Fruit fly (Drosophila melanogaster) whole organism, embryonic: ENCODE data around the gene Pax.

Source experiments
- Antp ChIP-seq: fragments of 200-800 bp; sonication (Bioruptor generic); optimal IDR thresholded peaks from 3 replicates; lab custom pipeline; 2016; ENCODE audit warnings: missing biosample characterization, missing genetic modification characterization
- B-H2 ChIP-seq: fragments of 200-800 bp; sonication (Bioruptor generic); optimal IDR thresholded peaks from 2 replicates; lab custom pipeline; 2018; ENCODE audit warnings: missing biosample characterization, mild to moderate bottlenecking, missing genetic modification characterization
- Bdp1 ChIP-seq: fragments of 200-800 bp; sonication (Bioruptor generic); optimal IDR thresholded peaks from 3 replicates; lab custom pipeline; 2016; ENCODE audit warnings: missing biosample characterization, missing genetic modification characterization
- Bteb2 ChIP-seq: fragments of 200-800 bp; sonication (Bioruptor generic); optimal IDR thresholded peaks from 2 replicates; lab custom pipeline; 2016; ENCODE audit warnings: missing biosample characterization, missing genetic modification characterization
- CG10267 ChIP-seq: fragments of 200-800 bp; sonication (Bioruptor generic); optimal IDR thresholded peaks from 2 replicates; lab custom pipeline; 2018; ENCODE audit warnings: missing biosample characterization, mild to moderate bottlenecking, missing genetic modification characterization, moderate library complexity
- CG12769 ChIP-seq: fragments of 200-800 bp; sonication (Bioruptor generic); optimal IDR thresholded peaks from 2 replicates; lab custom pipeline; 2019; ENCODE audit warnings: missing biosample characterization, mild to moderate bottlenecking, missing genetic modification characterization, moderate library complexity
- CG13123 ChIP-seq: fragments of 200-800 bp; sonication (Bioruptor generic); optimal IDR thresholded peaks from 2 replicates; lab custom pipeline; 2016; ENCODE audit warnings: missing biosample characterization, missing genetic modification characterization
- CG15073 ChIP-seq: fragments of 200-800 bp; sonication (Bioruptor generic); optimal IDR thresholded peaks from 2 replicates; lab custom pipeline; 2016; ENCODE audit warnings: missing biosample characterization, missing genetic modification characterization
- CG15696 ChIP-seq: fragments of 200-800 bp; sonication (Bioruptor generic); optimal IDR thresholded peaks from 2 replicates; lab custom pipeline; 2019; ENCODE audit warnings: missing biosample characterization, mild to moderate bottlenecking, missing genetic modification characterization, moderate library complexity
- CG17186 ChIP-seq: fragments of 200-800 bp; sonication (Bioruptor generic); optimal IDR thresholded peaks from 3 replicates; lab custom pipeline; 2017; ENCODE audit warnings: missing biosample characterization, missing genetic modification reagents, missing genetic modification characterization
- CG17359 ChIP-seq: fragments of 200-800 bp; sonication (Bioruptor generic); optimal IDR thresholded peaks from 3 replicates; lab custom pipeline; 2018; ENCODE audit warnings: missing biosample characterization, mild to moderate bottlenecking, missing genetic modification characterization, moderate library complexity
- CG2678 ChIP-seq: fragments of 200-800 bp; sonication (Bioruptor generic); optimal IDR thresholded peaks from 3 replicates; lab custom pipeline; 2019; ENCODE audit warnings: missing biosample characterization, mild to moderate bottlenecking, missing genetic modification characterization, moderate library complexity
- CG3065 ChIP-seq: fragments of 200-800 bp; sonication (Bioruptor generic); optimal IDR thresholded peaks from 2 replicates; lab custom pipeline; 2016; ENCODE audit warnings: missing biosample characterization, missing genetic modification characterization
- CG31224 ChIP-seq: fragments of 200-800 bp; sonication (Bioruptor generic); IDR thresholded peaks from 2 replicates; pipeline ENCODE4 v1.3.6; 2022; ENCODE audit warnings: missing biosample characterization, missing genetic modification characterization
- CG4820 ChIP-seq: fragments of 200-800 bp; sonication (Bioruptor generic); optimal IDR thresholded peaks from 3 replicates; lab custom pipeline; 2016; ENCODE audit warnings: missing biosample characterization, missing genetic modification characterization
- CG7556 ChIP-seq: fragments of 200-800 bp; sonication (Bioruptor generic); optimal IDR thresholded peaks from 2 replicates; lab custom pipeline; 2017; ENCODE audit warnings: missing biosample characterization, mild to moderate bottlenecking, missing genetic modification characterization
- CG7963 ChIP-seq: fragments of 200-800 bp; sonication (Bioruptor generic); IDR thresholded peaks from 3 replicates; pipeline ENCODE4 v1.3.6; 2022; ENCODE audit warnings: missing biosample characterization, missing genetic modification characterization; ENCODE audit not compliant: partially characterized antibody
- CG8089 ChIP-seq: fragments of 200-800 bp; sonication (Bioruptor generic); optimal IDR thresholded peaks from 3 replicates; lab custom pipeline; 2016; ENCODE audit warnings: missing biosample characterization, missing genetic modification characterization
- CG9797 ChIP-seq: fragments of 200-800 bp; sonication (Bioruptor generic); optimal IDR thresholded peaks from 3 replicates; lab custom pipeline; 2018; ENCODE audit warnings: missing biosample characterization, mild to moderate bottlenecking, missing genetic modification characterization
- Dip3 ChIP-seq: fragments of 200-800 bp; sonication (Bioruptor generic); optimal IDR thresholded peaks from 3 replicates; lab custom pipeline; 2016; ENCODE audit warnings: missing biosample characterization, missing genetic modification characterization
- Dll ChIP-seq: fragments of 200-800 bp; sonication (Bioruptor generic); IDR thresholded peaks from 4 replicates; pipeline ENCODE4 v1.3.6; 2022; ENCODE audit warnings: missing biosample characterization, missing genetic modification characterization; ENCODE audit not compliant: partially characterized antibody
- Fer2 ChIP-seq: fragments of 200-800 bp; sonication (Bioruptor generic); optimal IDR thresholded peaks from 2 replicates; lab custom pipeline; 2018; ENCODE audit warnings: missing biosample characterization, mild to moderate bottlenecking, missing genetic modification characterization, moderate library complexity
- Gug ChIP-seq: fragments of 200-800 bp; sonication (Bioruptor generic); IDR thresholded peaks from 4 replicates; pipeline ENCODE4 v1.3.6; 2022; ENCODE audit warnings: missing biosample characterization, missing genetic modification characterization
- Hand ChIP-seq: fragments of 200-800 bp; sonication (Bioruptor generic); optimal IDR thresholded peaks from 2 replicates; lab custom pipeline; 2017; ENCODE audit warnings: mild to moderate bottlenecking, missing biosample characterization, missing genetic modification reagents, missing genetic modification characterization
- Hey ChIP-seq: fragments of 200-800 bp; sonication (Bioruptor generic); optimal IDR thresholded peaks from 3 replicates; lab custom pipeline; 2018; ENCODE audit warnings: missing biosample characterization, mild to moderate bottlenecking, missing genetic modification characterization
- MTF-1 ChIP-seq: fragments of 200-800 bp; sonication (Bioruptor generic); optimal IDR thresholded peaks from 2 replicates; lab custom pipeline; 2018; ENCODE audit warnings: missing biosample characterization, mild to moderate bottlenecking, missing genetic modification characterization, borderline replicate concordance
- Sox102F ChIP-seq: fragments of 200-800 bp; sonication (Bioruptor generic); optimal IDR thresholded peaks from 2 replicates; lab custom pipeline; 2018; ENCODE audit warnings: missing biosample characterization, mild to moderate bottlenecking, missing genetic modification characterization, moderate library complexity
- Sry-δ ChIP-seq: fragments of 200-800 bp; sonication (Bioruptor generic); optimal IDR thresholded peaks from 2 replicates; lab custom pipeline; 2016; ENCODE audit warnings: missing biosample characterization, missing genetic modification characterization
- az2 ChIP-seq: fragments of 200-800 bp; sonication (Bioruptor generic); optimal IDR thresholded peaks from 3 replicates; lab custom pipeline; 2016; ENCODE audit warnings: missing biosample characterization, missing genetic modification characterization
- crc ChIP-seq: fragments of 200-800 bp; sonication (Bioruptor generic); optimal IDR thresholded peaks from 2 replicates; lab custom pipeline; 2016; ENCODE audit warnings: missing biosample characterization, missing genetic modification characterization
- emc ChIP-seq: fragments of 200-800 bp; sonication (Bioruptor generic); optimal IDR thresholded peaks from 2 replicates; lab custom pipeline; 2016; ENCODE audit warnings: missing biosample characterization, missing genetic modification characterization
- en ChIP-seq: fragments of 200-800 bp; sonication (Bioruptor generic); optimal IDR thresholded peaks from 2 replicates; lab custom pipeline; 2016; ENCODE audit warnings: missing biosample characterization, missing genetic modification characterization
- hkb ChIP-seq, 2 experiments: fragments of 200-800 bp in 1 of 2; fragments of >200 bp in 1 of 2; sonication (Bioruptor generic) in 1 of 2; IDR thresholded peaks in 1 of 2; optimal IDR thresholded peaks in 1 of 2; 2 replicates each; pipeline versions ENCODE4 v1.3.6 to Lab custom; 2017 to 2022; ENCODE audit warnings: missing biosample characterization in 1 of 2, missing genetic modification characterization in 1 of 2
- jumu ChIP-seq: fragments of 200-800 bp; sonication (Bioruptor generic); optimal IDR thresholded peaks from 3 replicates; lab custom pipeline; 2016; ENCODE audit warnings: missing biosample characterization, missing genetic modification characterization
- knrl ChIP-seq: fragments of 200-800 bp; sonication (Bioruptor generic); IDR thresholded peaks from 3 replicates; pipeline ENCODE4 v1.3.6; 2022; ENCODE audit warnings: missing biosample characterization, missing genetic modification characterization; ENCODE audit not compliant: partially characterized antibody
- mam ChIP-seq: fragments of 200-800 bp; sonication (Bioruptor generic); optimal IDR thresholded peaks from 3 replicates; lab custom pipeline; 2016; ENCODE audit warnings: missing biosample characterization, missing genetic modification characterization
- onecut ChIP-seq: fragments of 200-800 bp; sonication (Bioruptor generic); IDR thresholded peaks from 2 replicates; pipeline ENCODE4 v1.3.6; 2022; ENCODE audit warnings: missing biosample characterization, missing genetic modification characterization
- p53 ChIP-seq: fragments of 200-800 bp; sonication (Bioruptor generic); optimal IDR thresholded peaks from 2 replicates; lab custom pipeline; 2016; ENCODE audit warnings: missing biosample characterization, missing genetic modification characterization
- pan ChIP-seq, 4 experiments: fragments of >200 bp in 3 of 4; fragments of 200-800 bp in 1 of 4; sonication (Bioruptor generic) in 1 of 4; optimal IDR thresholded peaks in 3 of 4; IDR thresholded peaks in 1 of 4; 2 replicates each; pipeline versions ENCODE4 v1.3.6 to Lab custom; 2017 to 2022; ENCODE audit warnings: missing biosample characterization in 2 of 4, missing genetic modification characterization in 2 of 4, mixed read lengths in 1 of 4
- pros ChIP-seq: fragments of 200-800 bp; sonication (Bioruptor generic); optimal IDR thresholded peaks from 3 replicates; lab custom pipeline; 2019; ENCODE audit warnings: missing biosample characterization, mild to moderate bottlenecking, missing genetic modification characterization, moderate library complexity
- ranshi ChIP-seq: fragments of 200-800 bp; sonication (Bioruptor generic); IDR thresholded peaks from 2 replicates; pipeline ENCODE4 v1.3.6; 2022; ENCODE audit warnings: missing biosample characterization, missing genetic modification characterization
- salm ChIP-seq: fragments of 200-800 bp; sonication (Bioruptor generic); optimal IDR thresholded peaks from 2 replicates; lab custom pipeline; 2018; ENCODE audit warnings: missing biosample characterization, mild to moderate bottlenecking, missing genetic modification characterization
- schlank ChIP-seq: fragments of 200-800 bp; sonication (Bioruptor generic); optimal IDR thresholded peaks from 2 replicates; lab custom pipeline; 2018; ENCODE audit warnings: missing biosample characterization, mild to moderate bottlenecking, missing genetic modification characterization
- sd ChIP-seq: fragments of 200-800 bp; sonication (Bioruptor generic); optimal IDR thresholded peaks from 3 replicates; lab custom pipeline; 2018; ENCODE audit warnings: missing biosample characterization, mild to moderate bottlenecking, missing genetic modification characterization, moderate library complexity
- so ChIP-seq: fragments of 200-800 bp; sonication (Bioruptor generic); IDR thresholded peaks from 3 replicates; pipeline ENCODE4 v1.3.6; 2022; ENCODE audit warnings: missing biosample characterization, missing genetic modification characterization
- tap ChIP-seq: fragments of 200-800 bp; optimal IDR thresholded peaks from 3 replicates; lab custom pipeline; 2019; ENCODE audit warnings: missing biosample characterization, mild to moderate bottlenecking, missing genetic modification characterization, moderate library complexity
- usp ChIP-seq: fragments of >200 bp; optimal IDR thresholded peaks from 2 replicates; lab custom pipeline; 2017; ENCODE audit warnings: missing biosample characterization, missing genetic modification characterization
- vfl ChIP-seq: fragments of 200-800 bp; sonication (Bioruptor generic); optimal IDR thresholded peaks from 2 replicates; lab custom pipeline; 2016; ENCODE audit warnings: missing biosample characterization, missing genetic modification characterization
- z ChIP-seq: fragments of 200-800 bp; sonication (Bioruptor generic); IDR thresholded peaks from 3 replicates; pipeline ENCODE4 v1.3.6; 2022; ENCODE audit warnings: missing biosample characterization, missing genetic modification characterization

The Pax gene

DNA sequence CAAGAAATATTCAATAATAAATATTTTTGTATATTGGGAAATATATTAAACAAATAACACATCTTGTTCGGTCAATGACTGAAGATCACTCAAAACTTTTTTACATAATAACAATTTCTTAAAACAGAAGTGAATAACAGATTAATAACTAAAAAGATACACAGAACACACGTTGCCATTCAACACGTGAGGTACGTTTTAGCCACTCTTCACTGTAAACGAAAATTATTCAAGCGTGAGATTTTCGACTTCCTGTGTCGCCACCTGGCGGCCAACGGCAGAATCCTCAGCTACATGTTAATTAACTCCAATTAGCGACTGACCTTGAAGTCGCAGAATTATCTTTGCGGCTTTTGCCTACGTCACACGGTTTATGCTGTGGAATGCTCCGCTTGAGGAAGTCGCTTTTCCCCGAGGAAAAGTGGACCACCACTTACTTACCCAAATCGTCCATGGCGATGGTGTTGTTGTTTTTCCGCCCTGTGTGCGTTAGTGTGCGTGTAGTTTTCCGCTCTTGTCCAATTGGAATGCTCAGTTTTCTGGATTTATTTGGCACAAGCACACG, 549 bp downstream of the Pax start (continued):
- TF ChIP-seq hkb (optimal IDR thresholded peaks at IDR 0.05; lab: Kevin White, UChicago) (no peak), hkb (GFP tag; IDR thresholded peaks at IDR 0.05; lab: Robert Waterston, UW) (peak; percentile 63), tap (peak; percentile 69), vfl (GFP tag; lab: Kevin White, UChicago) (peak; percentile 40), CG15073 (GFP tag; lab: Kevin White, UChicago) (peak; percentile 12), jumu (GFP tag; lab: Kevin White, UChicago) (peak; percentile 13), Dll (GFP tag; lab: Robert Waterston, UW) (no peak), usp (GFP tag; lab: Kevin White, UChicago) (no peak), CG8089 (GFP tag; lab: Kevin White, UChicago) (peak; percentile 37), en (GFP tag; lab: Kevin White, UChicago) (peak; percentile 73), mam (GFP tag; lab: Kevin White, UChicago) (peak; percentile 59), Hey (tag; lab: Kevin White, UChicago) (no peak), sd (peak; percentile 70), Dip3 (peak; percentile 45), schlank (tag; lab: Kevin White, UChicago) (peak; percentile 20), Gug (peak; percentile 76), B-H2 (GFP tag; lab: Kevin White, UChicago) (no peak), knrl (no peak), az2 (GFP tag; lab: Kevin White, UChicago) (peak; percentile 72), MTF-1 (GFP tag; lab: Kevin White, UChicago) (peak; percentile 53), CG4820 (peak; percentile 40), CG17186 (no peak), Bdp1 (GFP tag; lab: Kevin White, UChicago) (peak; percentile 12), crc (GFP tag; lab: Kevin White, UChicago) (peak; percentile 19), CG10267 (tag; lab: Kevin White, UChicago) (peak; percentile 51), so (GFP tag; lab: Robert Waterston, UW) (0 out of 3 replicates have a peak, but pooled peaks have one; percentile 32), CG9797 (GFP tag; lab: Kevin White, UChicago) (no peak), CG13123 (GFP tag; lab: Kevin White, UChicago) (no peak), CG12769 (tag; lab: Kevin White, UChicago) (peak; percentile 64), z (GFP tag; lab: Robert Waterston, UW) (peak; percentile 58; the same call in 1 of the 3 replicates), Fer2 (tag; lab: Kevin White, UChicago) (peak; percentile 32), CG15696 (tag; lab: Kevin White, UChicago) (peak; percentile 60), emc (GFP tag; lab: Kevin White, UChicago) (no peak), salm (tag; lab: Kevin White, UChicago) (peak; percentile 46), CG17359 (tag; lab: Kevin White, UChicago) (peak; percentile 69), ranshi (peak; percentile 73), CG2678 (peak; percentile 84), Bteb2 (GFP tag; lab: Kevin White, UChicago) (peak; percentile 16), CG7963 (no peak), p53 (no peak), CG3065 (GFP tag; lab: Kevin White, UChicago) (no peak), Sox102F (GFP tag; lab: Kevin White, UChicago) (peak; percentile 76), Sry-δ (GFP tag; lab: Kevin White, UChicago) (no peak), CG7556 (GFP tag; lab: Kevin White, UChicago) (peak; percentile 66), pros (GFP tag; lab: Kevin White, UChicago) (peak; percentile 81), onecut (GFP tag; lab: Robert Waterston, UW) (peak; percentile 71), Hand (GFP tag; lab: Kevin White, UChicago) (no peak), CG31224 (GFP tag; lab: Robert Waterston, UW) (peak; percentile 38; the same call in 1 of the 2 replicates), Antp (GFP tag; lab: Kevin White, UChicago) (peak; percentile 64), pan (optimal IDR thresholded peaks at IDR 0.05; lab: Kevin White, UChicago) (no peak), pan (GFP tag; optimal IDR thresholded peaks at IDR 0.05 in 1 of 2, IDR thresholded peaks at IDR 0.05 in 1 of 2) (peak in 1 of 2 experiments; percentile 79)
